Fruit fly (Drosophila melanogaster): ENCODE measurements around the gene ush.
"Not testable (repeated sequence)": the region's sequence is repeated elsewhere in the genome, so short reads cannot be mapped to it uniquely, and the experiment has no call there.

Gene ush

dm6 chr2L:452872-453271 is 23.1 kb upstream of the ush start, which contains the start of the genes crq and shv (continued):
- TF ChIP-seq Sry-δ (GFP tag; optimal IDR thresholded peaks at IDR 0.05) (peak; percentile 3), Eip74EF (GFP tag; optimal IDR thresholded peaks at IDR 0.05) (no peak), Nf-YA (GFP tag; IDR thresholded peaks at IDR 0.05) (peak; percentile 91), CG11085 (GFP tag; IDR thresholded peaks at IDR 0.05) (no peak), fd96Cb (tag; optimal IDR thresholded peaks at IDR 0.05) (no peak), NC2α (GFP tag; optimal IDR thresholded peaks at IDR 0.05) (no peak), zen2 (GFP tag; IDR thresholded peaks at IDR 0.05; ENCODE audit: partially characterized antibody) (peak; percentile 43; the same call in 2 of the 3 replicates), Scr (GFP tag; IDR thresholded peaks at IDR 0.05; ENCODE audit: partially characterized antibody) (peak; percentile 41; the same call in 1 of the 2 replicates), CG18262 (tag; optimal IDR thresholded peaks at IDR 0.05) (no peak), Nf-YB (GFP tag; optimal IDR thresholded peaks at IDR 0.05) (peak; percentile 99), run (tag; optimal IDR thresholded peaks at IDR 0.05) (no peak), Nf-YC (tag; optimal IDR thresholded peaks at IDR 0.05) (peak; percentile 100), bab2 (GFP tag; optimal IDR thresholded peaks at IDR 0.05) (no peak), CG2712 (tag; optimal IDR thresholded peaks at IDR 0.05) (peak; percentile 34), hbn (GFP tag; IDR thresholded peaks at IDR 0.05; ENCODE audit: partially characterized antibody) (peak; percentile 35; the same call in 1 of the 2 replicates), BEAF-32 (GFP tag; optimal IDR thresholded peaks at IDR 0.05) (peak; percentile 39), bowl (GFP tag; IDR thresholded peaks at IDR 0.05) (no peak), twi (tag; optimal IDR thresholded peaks at IDR 0.05) (no peak), CG12391 (tag; optimal IDR thresholded peaks at IDR 0.05) (no peak), crp (GFP tag; optimal IDR thresholded peaks at IDR 0.05) (peak; percentile 89 to 99), Xbp1 (GFP tag; optimal IDR thresholded peaks at IDR 0.05) (peak; percentile 98), YL-1 (GFP tag; optimal IDR thresholded peaks at IDR 0.05) (peak; percentile 83), CTCF (GFP tag; optimal IDR thresholded peaks at IDR 0.05) (peak; percentile 14), CG34422 (GFP tag; IDR thresholded peaks at IDR 0.05) (peak; percentile 52; the same call in 1 of the 3 replicates), unc-4 (GFP tag; IDR thresholded peaks at IDR 0.05; ENCODE audit: partially characterized antibody) (peak; percentile 42; the same call in 1 of the 2 replicates), CG8290 (GFP tag; optimal IDR thresholded peaks at IDR 0.05) (no peak), CG8290 (tag; optimal IDR thresholded peaks at IDR 0.05) (no peak), wor (GFP tag; IDR thresholded peaks at IDR 0.05) (no peak), zf30C (GFP tag; optimal IDR thresholded peaks at IDR 0.05) (peak; percentile 15), CG12659 (GFP tag; optimal IDR thresholded peaks at IDR 0.05) (peak; percentile 72), sim (GFP tag; IDR thresholded peaks at IDR 0.05) (no peak), CG17186 (GFP tag; optimal IDR thresholded peaks at IDR 0.05) (peak; percentile 99), MBD-R2 (GFP tag; IDR thresholded peaks at IDR 0.05) (peak; percentile 95), cg (GFP tag; optimal IDR thresholded peaks at IDR 0.05) (peak; percentile 89), amos (GFP tag; IDR thresholded peaks at IDR 0.05; ENCODE audit: partially characterized antibody) (peak; percentile 52; the same call in 1 of the 2 replicates)

- TF ChIP-seq Opbp (GFP tag; IDR thresholded peaks at IDR 0.05; ENCODE audit: partially characterized antibody) (peak; percentile 20; the same call in 1 of the 3 replicates), Trl (optimal IDR thresholded peaks at IDR 0.05) (peak; percentile 4 to 45), CG2116 (GFP tag; optimal IDR thresholded peaks at IDR 0.05) (peak; percentile 86), CG16813 (GFP tag; IDR thresholded peaks at IDR 0.05; ENCODE audit: partially characterized antibody) (peak; percentile 36; the same call in 1 of the 3 replicates), Dref (GFP tag; IDR thresholded peaks at IDR 0.05) (peak; percentile 56), Scr (GFP tag; IDR thresholded peaks at IDR 0.05; ENCODE audit: partially characterized antibody) (peak; percentile 35; the same call in 1 of the 2 replicates)
- not testable (repeated sequence) for TF ChIP-seq Trl (GFP tag; optimal IDR thresholded peaks at IDR 0.05)
These were observed 20.7 kb upstream of the ush start, which contains the start of gene CG4133 for dm6 chr2L:455274-455673. TSS of gene CG4133 (plus strand) at chr2L:455531.

Measured in whole organism, embryonic.